Fruit fly (Drosophila melanogaster): ENCODE data around the gene Serinc.

Serinc gene

DNA sequence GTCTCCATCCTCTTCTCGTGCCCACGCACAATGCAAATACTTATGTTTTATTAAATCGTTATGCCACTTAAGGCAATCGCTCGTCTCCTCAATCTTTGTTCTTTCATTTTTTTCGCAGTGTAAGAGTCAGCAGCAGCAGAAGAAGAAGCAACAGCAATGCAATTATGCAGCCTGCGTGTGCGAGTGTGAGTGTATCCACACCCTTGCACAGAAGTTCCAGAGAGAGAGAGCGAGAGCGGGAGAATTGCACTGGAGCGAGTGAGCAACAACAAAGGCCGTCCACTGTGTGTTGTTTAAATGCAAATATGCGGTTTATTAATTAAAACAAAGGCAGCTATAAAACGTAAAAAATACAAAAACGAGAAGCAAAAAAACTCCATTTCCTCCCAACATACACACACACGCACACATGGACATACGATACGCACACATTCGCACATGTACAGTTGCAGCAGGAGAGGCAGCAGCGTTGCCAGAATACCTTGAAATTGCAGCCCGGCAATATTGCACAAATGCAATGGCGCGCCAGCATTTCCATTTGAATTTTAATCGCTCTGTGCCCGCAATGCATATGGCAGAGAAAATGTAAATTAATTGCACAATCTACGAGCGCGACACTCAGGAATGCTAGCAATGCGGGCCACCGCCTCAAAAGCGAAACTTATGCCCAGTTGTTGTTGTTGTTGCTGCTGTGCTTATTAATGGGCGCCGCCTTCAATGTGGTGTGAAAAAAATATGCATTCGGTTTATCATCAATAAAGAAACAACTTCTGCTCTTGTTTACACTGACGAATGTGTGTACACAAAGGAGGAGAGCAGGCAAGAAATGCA, 3.7 kb upstream of the Serinc start (continued):
- TF ChIP-seq tin (GFP tag; optimal IDR thresholded peaks at IDR 0.05) (peak; percentile 2), CG1233 (GFP tag; optimal IDR thresholded peaks at IDR 0.05) (peak; percentile 74), CG8089 (GFP tag; optimal IDR thresholded peaks at IDR 0.05) (peak; percentile 59), sqz (GFP tag; optimal IDR thresholded peaks at IDR 0.05) (no peak), NC2α (GFP tag; optimal IDR thresholded peaks at IDR 0.05) (peak; percentile 39), phol (tag; optimal IDR thresholded peaks at IDR 0.05) (peak; percentile 1), dmrt99B (tag; optimal IDR thresholded peaks at IDR 0.05) (peak; percentile 0), CG1603 (tag; optimal IDR thresholded peaks at IDR 0.05) (peak; percentile 48), ranshi (GFP tag; IDR thresholded peaks at IDR 0.05) (0 out of 2 replicates have a peak, but pooled peaks have one; percentile 33), CG14441 (GFP tag; IDR thresholded peaks at IDR 0.05) (no peak), pnt (GFP tag; optimal IDR thresholded peaks at IDR 0.05) (peak; percentile 37), dpn (GFP tag; optimal IDR thresholded peaks at IDR 0.05) (peak in 1 of 2 experiments; percentile 25), tll (GFP tag; optimal IDR thresholded peaks at IDR 0.05) (peak in 1 of 2 experiments; percentile 21), CG11695 (GFP tag; IDR thresholded peaks at IDR 0.05) (no peak), CG11085 (GFP tag; IDR thresholded peaks at IDR 0.05) (no peak), gsb-n (tag; optimal IDR thresholded peaks at IDR 0.05) (peak; percentile 60), CG11504 (tag; optimal IDR thresholded peaks at IDR 0.05) (peak; percentile 2), Mad (GFP tag; optimal IDR thresholded peaks at IDR 0.05) (no peak), CG18619 (GFP tag; optimal IDR thresholded peaks at IDR 0.05) (peak; percentile 27), Bdp1 (GFP tag; optimal IDR thresholded peaks at IDR 0.05) (peak; percentile 33), sens (GFP tag) (peak; percentile 96), CG12769 (tag; optimal IDR thresholded peaks at IDR 0.05) (no peak), CG4328 (GFP tag; optimal IDR thresholded peaks at IDR 0.05) (peak; percentile 56), CG9727 (GFP tag; optimal IDR thresholded peaks at IDR 0.05) (peak; percentile 89), CG2116 (GFP tag; optimal IDR thresholded peaks at IDR 0.05) (peak; percentile 32), Poxn (GFP tag; IDR thresholded peaks at IDR 0.05) (no peak), CG9932 (GFP tag; IDR thresholded peaks at IDR 0.05) (no peak), CG8359 (GFP tag; optimal IDR thresholded peaks at IDR 0.05; ENCODE audit: borderline replicate concordance) (peak; percentile 14), CG34422 (GFP tag; IDR thresholded peaks at IDR 0.05) (no peak), HLHmδ (GFP tag; optimal IDR thresholded peaks at IDR 0.05) (peak; percentile 78), tio (GFP tag; optimal IDR thresholded peaks at IDR 0.05) (no peak), so (GFP tag; IDR thresholded peaks at IDR 0.05) (0 out of 3 replicates have a peak, but pooled peaks have one; percentile 41), CG15601 (tag; optimal IDR thresholded peaks at IDR 0.05) (peak; percentile 44), Drgx (GFP tag; IDR thresholded peaks at IDR 0.05) (peak; percentile 60), CG12942 (GFP tag; optimal IDR thresholded peaks at IDR 0.05) (peak; percentile 59), Aef1 (GFP tag; IDR thresholded peaks at IDR 0.05) (no peak), CG17912 (GFP tag; optimal IDR thresholded peaks at IDR 0.05) (no peak), CG4854 (GFP tag; optimal IDR thresholded peaks at IDR 0.05) (peak; percentile 6), onecut (GFP tag; IDR thresholded peaks at IDR 0.05) (peak; percentile 43; the same call in 1 of the 2 replicates), gce (GFP tag; IDR thresholded peaks at IDR 0.05) (0 out of 3 replicates have a peak, but pooled peaks have one; percentile 17), knrl (GFP tag; IDR thresholded peaks at IDR 0.05; ENCODE audit: partially characterized antibody) (no peak), CG10462 (GFP tag; optimal IDR thresholded peaks at IDR 0.05) (peak; percentile 25), Elba2 (GFP tag; optimal IDR thresholded peaks at IDR 0.05) (no peak), Opbp (GFP tag; IDR thresholded peaks at IDR 0.05; ENCODE audit: partially characterized antibody) (no peak), mam (GFP tag; optimal IDR thresholded peaks at IDR 0.05) (no peak), Atf3 (GFP tag; optimal IDR thresholded peaks at IDR 0.05) (peak; percentile 50), CG14014 (GFP tag; IDR thresholded peaks at IDR 0.05) (no peak), kah (GFP tag; optimal IDR thresholded peaks at IDR 0.05) (peak; percentile 5), CG32772 (GFP tag; IDR thresholded peaks at IDR 0.05) (no peak)

Measured in whole organism, embryonic.